Fruit fly (Drosophila melanogaster) whole organism, embryonic: Measurements from ENCODE around the gene gpp.

Experiments used
- CG10431 ChIP-seq: fragments of 200-800 bp; sonication (Bioruptor generic); optimal IDR thresholded peaks from 3 replicates; lab custom pipeline; 2018; ENCODE audit warnings: missing biosample characterization, mild to moderate bottlenecking, missing genetic modification characterization
- CG12104 ChIP-seq: fragments of 200-800 bp; sonication (Bioruptor generic); optimal IDR thresholded peaks from 3 replicates; lab custom pipeline; 2016; ENCODE audit warnings: missing biosample characterization, missing genetic modification characterization
- CG12769 ChIP-seq: fragments of 200-800 bp; sonication (Bioruptor generic); optimal IDR thresholded peaks from 2 replicates; lab custom pipeline; 2019; ENCODE audit warnings: missing biosample characterization, mild to moderate bottlenecking, missing genetic modification characterization, moderate library complexity
- CG13894 ChIP-seq: fragments of 200-800 bp; sonication (Bioruptor generic); optimal IDR thresholded peaks from 3 replicates; lab custom pipeline; 2018; ENCODE audit warnings: missing biosample characterization, mild to moderate bottlenecking, missing genetic modification characterization, moderate library complexity
- CG18619 ChIP-seq: fragments of 200-800 bp; sonication (Bioruptor generic); optimal IDR thresholded peaks from 3 replicates; lab custom pipeline; 2017; ENCODE audit warnings: missing biosample characterization, mild to moderate bottlenecking, missing genetic modification characterization
- CG2875 ChIP-seq: fragments of 200-800 bp; sonication (Bioruptor generic); optimal IDR thresholded peaks from 2 replicates; lab custom pipeline; 2017; ENCODE audit warnings: missing biosample characterization, mild to moderate bottlenecking, missing genetic modification characterization, missing genetic modification reagents
- CG3407 ChIP-seq: fragments of 200-800 bp; sonication (Bioruptor generic); optimal IDR thresholded peaks from 2 replicates; lab custom pipeline; 2018; ENCODE audit warnings: missing biosample characterization, mild to moderate bottlenecking, missing genetic modification characterization
- CG4404 ChIP-seq: fragments of 200-800 bp; sonication (Bioruptor generic); IDR thresholded peaks from 2 replicates; pipeline ENCODE4 v1.3.6; 2022; ENCODE audit warnings: missing biosample characterization, missing genetic modification characterization
- CG8089 ChIP-seq: fragments of 200-800 bp; sonication (Bioruptor generic); optimal IDR thresholded peaks from 3 replicates; lab custom pipeline; 2016; ENCODE audit warnings: missing biosample characterization, missing genetic modification characterization
- CG8290 ChIP-seq, 3 experiments: fragments of 200-800 bp; sonication (Bioruptor generic); optimal IDR thresholded peaks; 2 replicates each; lab custom pipeline; 2016 to 2019; ENCODE audit warnings: missing biosample characterization in 3 of 3, missing genetic modification characterization in 3 of 3, mild to moderate bottlenecking in 2 of 3, moderate library complexity in 1 of 3
- CG9609 ChIP-seq: fragments of 200-800 bp; sonication (Bioruptor generic); optimal IDR thresholded peaks from 3 replicates; lab custom pipeline; 2016; ENCODE audit warnings: missing biosample characterization, missing genetic modification characterization
- CrebB ChIP-seq: fragments of 200-800 bp; sonication (Bioruptor generic); optimal IDR thresholded peaks from 3 replicates; lab custom pipeline; 2018; ENCODE audit warnings: missing biosample characterization, mild to moderate bottlenecking, missing genetic modification characterization
- D19B ChIP-seq: fragments of 200-800 bp; sonication (Bioruptor generic); optimal IDR thresholded peaks from 2 replicates; lab custom pipeline; 2017; ENCODE audit warnings: missing biosample characterization, mild to moderate bottlenecking, missing genetic modification characterization
- Deaf1 ChIP-seq: fragments of 200-800 bp; optimal IDR thresholded peaks from 3 replicates; lab custom pipeline; 2019; ENCODE audit warnings: missing biosample characterization, mild to moderate bottlenecking, missing genetic modification characterization, moderate library complexity
- Dll ChIP-seq: fragments of 200-800 bp; sonication (Bioruptor generic); IDR thresholded peaks from 4 replicates; pipeline ENCODE4 v1.3.6; 2022; ENCODE audit warnings: missing biosample characterization, missing genetic modification characterization; ENCODE audit not compliant: partially characterized antibody
- Doc3 ChIP-seq: fragments of 200-800 bp; sonication (Bioruptor generic); IDR thresholded peaks from 3 replicates; pipeline ENCODE4 v1.3.6; 2022; ENCODE audit warnings: missing biosample characterization, missing genetic modification characterization; ENCODE audit not compliant: partially characterized antibody
- Fer2 ChIP-seq: fragments of 200-800 bp; sonication (Bioruptor generic); optimal IDR thresholded peaks from 2 replicates; lab custom pipeline; 2018; ENCODE audit warnings: missing biosample characterization, mild to moderate bottlenecking, missing genetic modification characterization, moderate library complexity
- Gug ChIP-seq: fragments of 200-800 bp; sonication (Bioruptor generic); IDR thresholded peaks from 4 replicates; pipeline ENCODE4 v1.3.6; 2022; ENCODE audit warnings: missing biosample characterization, missing genetic modification characterization
- Lhr ChIP-seq: fragments of 200-800 bp; sonication (Bioruptor generic); optimal IDR thresholded peaks from 3 replicates; lab custom pipeline; 2017; ENCODE audit warnings: mild to moderate bottlenecking, missing biosample characterization, missing genetic modification reagents, missing genetic modification characterization
- MBD-R2 ChIP-seq: fragments of 200-800 bp; sonication (Bioruptor generic); IDR thresholded peaks from 2 replicates; pipeline ENCODE4 v1.3.6; 2022; ENCODE audit warnings: missing biosample characterization, missing genetic modification characterization
- Myb ChIP-seq: fragments of 200-800 bp; sonication (Bioruptor generic); optimal IDR thresholded peaks from 2 replicates; lab custom pipeline; 2016; ENCODE audit warnings: missing biosample characterization, missing genetic modification characterization
- NC2α ChIP-seq: fragments of 200-800 bp; sonication (Bioruptor generic); optimal IDR thresholded peaks from 2 replicates; lab custom pipeline; 2016; ENCODE audit warnings: missing biosample characterization, missing genetic modification characterization
- Poxn ChIP-seq: fragments of 200-800 bp; sonication (Bioruptor generic); IDR thresholded peaks from 2 replicates; pipeline ENCODE4 v1.3.6; 2022; ENCODE audit warnings: missing biosample characterization, missing genetic modification characterization
- Sox100B ChIP-seq: fragments of 200-800 bp; sonication (Bioruptor generic); optimal IDR thresholded peaks from 3 replicates; lab custom pipeline; 2018; ENCODE audit warnings: missing biosample characterization, mild to moderate bottlenecking, missing genetic modification characterization
- Sox102F ChIP-seq: fragments of 200-800 bp; sonication (Bioruptor generic); optimal IDR thresholded peaks from 2 replicates; lab custom pipeline; 2018; ENCODE audit warnings: missing biosample characterization, mild to moderate bottlenecking, missing genetic modification characterization, moderate library complexity
- Taf1 ChIP-seq: fragments of 200-800 bp; sonication (Bioruptor generic); IDR thresholded peaks from 2 replicates; pipeline ENCODE4 v1.3.6; 2022; ENCODE audit warnings: missing biosample characterization, missing genetic modification characterization
- Trl ChIP-seq, 3 experiments: fragments of >200 bp in 2 of 3; fragments of 200-800 bp in 1 of 3; sonication (Bioruptor generic) in 1 of 3; optimal IDR thresholded peaks; 2 replicates in 1 of 3; 3 replicates in 2 of 3; lab custom pipeline; 2016 to 2017; ENCODE audit warnings: missing biosample characterization in 1 of 3, missing genetic modification characterization in 1 of 3
- YL-1 ChIP-seq: fragments of 200-800 bp; sonication (Bioruptor generic); optimal IDR thresholded peaks from 3 replicates; lab custom pipeline; 2017; ENCODE audit warnings: missing biosample characterization, mild to moderate bottlenecking, missing genetic modification characterization
- ac ChIP-seq: fragments of 200-800 bp; sonication (Bioruptor generic); optimal IDR thresholded peaks from 3 replicates; lab custom pipeline; 2017; ENCODE audit warnings: missing biosample characterization, mild to moderate bottlenecking, missing genetic modification characterization
- cas ChIP-seq: fragments of 200-800 bp; sonication (Bioruptor generic); IDR thresholded peaks from 2 replicates; pipeline ENCODE4 v1.3.6; 2022; ENCODE audit warnings: missing biosample characterization, missing genetic modification characterization
- danr ChIP-seq: fragments of 200-800 bp; sonication (Bioruptor generic); IDR thresholded peaks from 2 replicates; pipeline ENCODE4 v1.3.6; 2022; ENCODE audit warnings: missing biosample characterization, missing genetic modification characterization
- esg ChIP-seq: fragments of 200-800 bp; sonication (Bioruptor generic); conservative IDR thresholded peaks from 2 replicates; pipeline ENCODE4 v1.3.6; 2022; ENCODE audit warnings: missing biosample characterization, missing genetic modification characterization
- exex ChIP-seq: fragments of 200-800 bp; sonication (Bioruptor generic); optimal IDR thresholded peaks from 4 replicates; lab custom pipeline; 2018; ENCODE audit warnings: missing biosample characterization, mild to moderate bottlenecking, missing genetic modification characterization, moderate library complexity
- eyg ChIP-seq: fragments of 200-800 bp; sonication (Bioruptor generic); optimal IDR thresholded peaks from 3 replicates; lab custom pipeline; 2016; ENCODE audit warnings: missing biosample characterization, missing genetic modification characterization
- grn ChIP-seq: fragments of 200-800 bp; sonication (Bioruptor generic); optimal IDR thresholded peaks from 3 replicates; lab custom pipeline; 2017; ENCODE audit warnings: missing biosample characterization, missing genetic modification characterization
- mirr ChIP-seq: fragments of 200-800 bp; sonication (Bioruptor generic); optimal IDR thresholded peaks from 3 replicates; lab custom pipeline; 2018; ENCODE audit warnings: missing biosample characterization, mild to moderate bottlenecking, missing genetic modification characterization
- nom ChIP-seq: fragments of 200-800 bp; sonication (Bioruptor generic); optimal IDR thresholded peaks from 2 replicates; lab custom pipeline; 2017; ENCODE audit warnings: missing biosample characterization, missing genetic modification characterization, mild to moderate bottlenecking, moderate library complexity, missing genetic modification reagents
- pho ChIP-seq: fragments of 200-800 bp; sonication (Bioruptor generic); optimal IDR thresholded peaks from 2 replicates; lab custom pipeline; 2016; ENCODE audit warnings: missing biosample characterization, missing genetic modification characterization
- psq ChIP-seq: fragments of 200-800 bp; sonication (Bioruptor generic); optimal IDR thresholded peaks from 2 replicates; lab custom pipeline; 2017; ENCODE audit warnings: missing biosample characterization, missing genetic modification characterization
- pum ChIP-seq: fragments of 200-800 bp; sonication (Bioruptor generic); optimal IDR thresholded peaks from 2 replicates; lab custom pipeline; 2016; ENCODE audit warnings: missing biosample characterization, missing genetic modification characterization
- sd ChIP-seq: fragments of 200-800 bp; sonication (Bioruptor generic); optimal IDR thresholded peaks from 3 replicates; lab custom pipeline; 2018; ENCODE audit warnings: missing biosample characterization, mild to moderate bottlenecking, missing genetic modification characterization, moderate library complexity
- tio ChIP-seq: fragments of 200-800 bp; sonication (Bioruptor generic); optimal IDR thresholded peaks from 2 replicates; lab custom pipeline; 2017; ENCODE audit warnings: missing biosample characterization, missing genetic modification characterization, inconsistent platforms
- ttk ChIP-seq: fragments of 200-800 bp; sonication (Bioruptor generic); IDR thresholded peaks from 2 replicates; pipeline ENCODE4 v2.1.2; 2022; ENCODE audit warnings: missing biosample characterization, missing genetic modification characterization
- vnd ChIP-seq: fragments of 200-800 bp; sonication (Bioruptor generic); IDR thresholded peaks from 3 replicates; pipeline ENCODE4 v1.3.6; 2022; ENCODE audit warnings: missing biosample characterization, missing genetic modification characterization; ENCODE audit not compliant: partially characterized antibody
- wdn ChIP-seq: fragments of 200-800 bp; sonication (Bioruptor generic); IDR thresholded peaks from 2 replicates; pipeline ENCODE4 v1.3.6; 2022; ENCODE audit warnings: missing biosample characterization, missing genetic modification characterization

gpp gene

dm6 chr3R:6402522-6403171, 4.0 kb upstream of the gpp start (continued):
- TF ChIP-seq pum (GFP tag; lab: Kevin White, UChicago): no peak
- peak; percentile 55 for TF ChIP-seq nom (GFP tag; lab: Kevin White, UChicago)
- TF ChIP-seq CG4404 (GFP tag; lab: Robert Waterston, UW): no peak
- TF ChIP-seq esg (GFP tag; lab: Robert Waterston, UW): no peak
- TF ChIP-seq mirr: peak; percentile 76
- TF ChIP-seq, all 482 proteins: peak for 31

- TF ChIP-seq CG12769 (tag; lab: Kevin White, UChicago) (peak; percentile 83), CG8290 (GFP tag; optimal IDR thresholded peaks at IDR 0.05; lab: Kevin White, UChicago) (no peak), CG8290 (tag; optimal IDR thresholded peaks at IDR 0.05; lab: Kevin White, UChicago) (peak in 1 of 2 experiments; percentile 8), MBD-R2 (GFP tag; lab: Robert Waterston, UW) (no peak), CG3407 (GFP tag; lab: Kevin White, UChicago) (no peak), Deaf1 (tag; lab: Kevin White, UChicago) (peak; percentile 24), CG13894 (tag; lab: Kevin White, UChicago) (peak; percentile 2), mirr (peak; percentile 30), exex (tag; lab: Kevin White, UChicago) (peak; percentile 74), sd (tag; lab: Kevin White, UChicago) (peak; percentile 57)
Measured at dm6 chr3R:6403674-6404073, 3.0 kb upstream of the gpp start.

- TF ChIP-seq CG12104 (GFP tag; lab: Kevin White, UChicago) (peak; percentile 51), Trl (optimal IDR thresholded peaks at IDR 0.05; lab: Kevin White, UChicago) (no peak), Trl (GFP tag; optimal IDR thresholded peaks at IDR 0.05; lab: Kevin White, UChicago) (peak; percentile 79), Poxn (peak; percentile 63), tio (GFP tag; lab: Kevin White, UChicago) (peak; percentile 65), Taf1 (GFP tag; lab: Robert Waterston, UW) (peak; percentile 83), Dll (GFP tag; lab: Robert Waterston, UW) (no peak), Sox102F (GFP tag; lab: Kevin White, UChicago) (peak; percentile 89), eyg (GFP tag; lab: Kevin White, UChicago) (peak; percentile 28), CrebB (tag; lab: Kevin White, UChicago) (no peak), CG8089 (GFP tag; lab: Kevin White, UChicago) (peak; percentile 48), Gug (GFP tag; lab: Robert Waterston, UW) (peak; percentile 80), Lhr (peak; percentile 37), CG9609 (GFP tag; lab: Kevin White, UChicago) (peak; percentile 68), wdn (GFP tag; lab: Robert Waterston, UW) (peak; percentile 74), cas (GFP tag; lab: Robert Waterston, UW) (peak; percentile 77), CG18619 (GFP tag; lab: Kevin White, UChicago) (peak; percentile 73), D19B (GFP tag; lab: Kevin White, UChicago) (peak; percentile 60), psq (GFP tag; lab: Kevin White, UChicago) (peak; percentile 33), ttk (peak; percentile 87; the same call in 1 of the 2 replicates), grn (GFP tag; lab: Kevin White, UChicago) (no peak), Doc3 (no peak), NC2α (GFP tag; lab: Kevin White, UChicago) (peak; percentile 57), ac (GFP tag; lab: Kevin White, UChicago) (peak; percentile 5), CG2875 (GFP tag; lab: Kevin White, UChicago) (peak; percentile 65), Myb (GFP tag; lab: Kevin White, UChicago) (peak; percentile 56), Sox100B (peak; percentile 78), CG10431 (GFP tag; lab: Kevin White, UChicago) (no peak), Fer2 (tag; lab: Kevin White, UChicago) (peak; percentile 47), YL-1 (no peak), MBD-R2 (GFP tag; lab: Robert Waterston, UW) (no peak; the same call in 1 of the 2 replicates), pho (GFP tag; lab: Kevin White, UChicago) (no peak), danr (GFP tag; lab: Robert Waterston, UW) (peak; percentile 59), vnd (GFP tag; lab: Robert Waterston, UW) (no peak)
Measured at dm6 chr3R:6404174-6404573, 2.5 kb upstream of the gpp start.
